Fruit fly (Drosophila melanogaster): Measurements from ENCODE around the gene Doc2.
A peak's percentile ranks its signal among the peaks of the same experiment; 100 is the strongest.

DNA sequence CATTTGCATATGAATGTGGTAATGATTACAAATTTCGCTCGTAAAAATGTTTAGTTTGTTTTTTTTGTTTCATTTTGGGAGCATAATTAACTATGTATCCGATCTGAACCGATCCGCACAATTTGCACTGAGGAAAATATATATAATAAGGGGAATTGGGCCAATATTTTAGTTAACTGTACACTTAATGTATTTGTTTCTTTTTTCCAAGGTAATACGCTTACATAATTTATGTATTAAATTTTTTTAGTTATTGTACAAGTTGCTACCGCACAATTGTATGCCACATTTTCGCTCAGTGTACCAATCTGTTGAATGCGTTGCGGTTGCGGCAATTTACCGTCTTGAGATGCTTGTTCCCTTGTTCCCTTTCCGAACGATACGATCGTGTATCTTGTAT, 6.6 kb upstream of the Doc2 start:
- TF ChIP-seq dl (GFP tag; optimal IDR thresholded peaks at IDR 0.05; ENCODE audit: insufficient read depth in 1 of 2, partially characterized antibody in 2 of 2) = no peak
- no peak for TF ChIP-seq lola (GFP tag; optimal IDR thresholded peaks at IDR 0.05)
- no peak for TF ChIP-seq ey (GFP tag; optimal IDR thresholded peaks at IDR 0.05)
- no peak for TF ChIP-seq Hr83 (GFP tag; optimal IDR thresholded peaks at IDR 0.05; ENCODE audit: poor library complexity, severe bottlenecking)
- no peak for TF ChIP-seq woc (GFP tag; optimal IDR thresholded peaks at IDR 0.05)
- no peak for TF ChIP-seq OdsH (GFP tag; optimal IDR thresholded peaks at IDR 0.05)
- TF ChIP-seq Myc (optimal IDR thresholded peaks at IDR 0.05) = no peak
- TF ChIP-seq foxo (GFP tag; optimal IDR thresholded peaks at IDR 0.05) = peak in 1 of 2 experiments; percentile 8
